Worm (Caenorhabditis elegans) whole organism, L3 larva: ENCODE results near the gene fbxc-29.

Experiments
- ZK546.5 ChIP-seq: sonication (generic microtip); optimal IDR thresholded peaks from 2 replicates; lab custom pipeline; 2017; ENCODE audit warnings: missing biosample characterization, missing genetic modification characterization
- elt-2 ChIP-seq: sonication (generic microtip); optimal IDR thresholded peaks from 2 replicates; lab custom pipeline; 2016; ENCODE audit warnings: missing genetic modification reagents, mild to moderate bottlenecking, missing genetic modification characterization, missing compliant biosample characterization
- elt-3 ChIP-seq, 3 experiments: fragments of 150-350 bp in 1 of 3; sonication (generic microtip) in 2 of 3; optimal IDR thresholded peaks; 2 replicates in 2 of 3; 4 replicates in 1 of 3; lab custom pipeline; 2014 to 2017; ENCODE audit warnings: missing biosample characterization in 3 of 3, missing genetic modification characterization in 3 of 3
- nhr-12 ChIP-seq: fragments of 150-350 bp; optimal IDR thresholded peaks from 2 replicates; lab custom pipeline; 2014; ENCODE audit warnings: missing biosample characterization, missing genetic modification characterization
- nhr-76 ChIP-seq: fragments of 150-350 bp; sonication (generic microtip); optimal IDR thresholded peaks from 5 replicates; lab custom pipeline; 2014; ENCODE audit warnings: missing biosample characterization, missing genetic modification characterization
- snpc-4 ChIP-seq: fragments of 150-350 bp; optimal IDR thresholded peaks from 2 replicates; lab custom pipeline; 2014; ENCODE audit warnings: missing biosample characterization, missing genetic modification characterization
- unc-39 ChIP-seq: sonication (generic microtip); optimal IDR thresholded peaks from 4 replicates; lab custom pipeline; 2017; ENCODE audit warnings: missing biosample characterization, missing genetic modification characterization

DNA sequence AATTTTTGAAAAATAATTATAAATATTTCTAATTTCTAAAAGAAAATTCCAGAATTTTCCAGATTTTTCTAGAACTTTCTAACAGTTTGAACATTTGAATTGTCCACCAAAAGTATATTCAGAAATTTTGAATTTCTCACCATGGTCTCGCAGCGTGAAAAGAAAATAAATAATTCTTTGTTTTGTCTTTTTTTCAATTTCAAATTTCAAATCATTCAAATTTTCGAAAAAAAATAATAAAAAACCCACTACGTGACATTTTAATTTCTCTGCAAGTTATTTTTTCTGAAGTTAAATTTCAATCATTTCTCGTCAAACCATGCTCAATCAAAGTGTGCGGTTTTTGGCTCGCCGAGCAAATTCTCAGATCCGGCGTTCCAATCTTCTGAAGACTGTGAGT is 16.8 kb downstream of the fbxc-29 start, which contains the start of gene acs-15:
- TF ChIP-seq elt-3 (tag; optimal IDR thresholded peaks at IDR 0.05; lab: Kevin White, UChicago), result no peak
- no peak for TF ChIP-seq nhr-12 (tag; lab: Kevin White, UChicago)
- TF ChIP-seq snpc-4 (tag; lab: Kevin White, UChicago), result no peak
- no peak for TF ChIP-seq unc-39 (tag; lab: Kevin White, UChicago)
- no peak for TF ChIP-seq elt-2 (tag; lab: Kevin White, UChicago)
- no peak for TF ChIP-seq nhr-76
- TF ChIP-seq ZK546.5 (tag; lab: Kevin White, UChicago), result no peak
